Fruit fly (Drosophila melanogaster) whole organism: ENCODE results near the gene CG1983.

Source experiments
- CG8478 ChIP-seq: fragments of >200 bp; optimal IDR thresholded peaks from 2 replicates; lab custom pipeline; 2018; ENCODE audit warnings: inconsistent platforms
- Dll ChIP-seq: fragments of >200 bp; optimal IDR thresholded peaks from 2 replicates; lab custom pipeline; 2017
- EcR ChIP-seq, 2 experiments: fragments of >200 bp; optimal IDR thresholded peaks; 2 replicates each; lab custom pipeline; 2017; ENCODE audit warnings: missing biosample characterization in 2 of 2, missing genetic modification characterization in 2 of 2, missing genetic modification reagents in 2 of 2
- pan ChIP-seq: fragments of >200 bp; optimal IDR thresholded peaks from 2 replicates; lab custom pipeline; 2017
- psq ChIP-seq: fragments of >200 bp; optimal IDR thresholded peaks from 2 replicates; lab custom pipeline; 2017
- usp ChIP-seq: fragments of >200 bp; optimal IDR thresholded peaks from 2 replicates; lab custom pipeline; 2017; ENCODE audit warnings: missing biosample characterization, missing genetic modification characterization, mixed read lengths

DNA sequence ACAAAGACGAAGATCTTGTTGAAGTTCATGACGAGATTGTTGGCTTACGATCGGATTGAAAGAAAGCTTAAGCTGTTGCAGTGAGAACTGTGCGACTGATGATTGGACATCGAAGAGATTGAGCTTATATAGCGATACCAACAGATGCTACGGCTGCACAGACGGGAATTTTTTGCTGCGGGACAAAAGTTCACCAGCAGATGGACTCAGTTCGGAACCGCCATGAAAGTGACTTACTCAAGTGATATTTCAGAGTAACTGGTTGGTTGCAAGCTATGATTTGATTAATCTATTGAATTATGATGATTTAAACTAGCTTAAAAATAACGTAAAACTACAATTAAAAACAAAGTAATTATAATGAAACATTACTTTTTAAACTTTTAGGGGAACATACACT is 36.2 kb upstream of the CG1983 start, which contains the start of gene CecB:
- TF ChIP-seq psq = no peak
- no peak for TF ChIP-seq Dll (lab: Kevin White, UChicago)
- TF ChIP-seq CG8478 = no peak
- no peak for TF ChIP-seq usp (GFP tag; lab: Kevin White, UChicago)
- no peak for TF ChIP-seq EcR (GFP tag; optimal IDR thresholded peaks at IDR 0.05; lab: Kevin White, UChicago)
- no peak for TF ChIP-seq pan (lab: Kevin White, UChicago)
